Fruit fly (Drosophila melanogaster) whole organism, embryonic: ENCODE measurements around the gene Vps39.

ENCODE experiments used
- CG1024 ChIP-seq: fragments of 200-800 bp; sonication (Bioruptor generic); IDR thresholded peaks from 2 replicates; pipeline ENCODE4 v1.3.6; 2022; ENCODE audit warnings: missing biosample characterization, missing genetic modification characterization
- CG10366 ChIP-seq: fragments of 200-800 bp; sonication (Bioruptor generic); IDR thresholded peaks from 2 replicates; pipeline ENCODE4 v1.3.6; 2022; ENCODE audit warnings: missing biosample characterization, missing genetic modification characterization
- CG10431 ChIP-seq: fragments of 200-800 bp; sonication (Bioruptor generic); optimal IDR thresholded peaks from 3 replicates; lab custom pipeline; 2018; ENCODE audit warnings: missing biosample characterization, mild to moderate bottlenecking, missing genetic modification characterization
- CG10979 ChIP-seq: fragments of 200-800 bp; sonication (Bioruptor generic); optimal IDR thresholded peaks from 2 replicates; lab custom pipeline; 2018; ENCODE audit warnings: missing biosample characterization, mild to moderate bottlenecking, missing genetic modification characterization, moderate library complexity
- CG11456 ChIP-seq: fragments of 200-800 bp; sonication (Bioruptor generic); IDR thresholded peaks from 3 replicates; pipeline ENCODE4 v1.3.6; 2022; ENCODE audit warnings: missing biosample characterization, missing genetic modification characterization
- CG12942 ChIP-seq: fragments of 200-800 bp; sonication (Bioruptor generic); optimal IDR thresholded peaks from 3 replicates; lab custom pipeline; 2016; ENCODE audit warnings: missing biosample characterization, missing genetic modification characterization
- CG14667 ChIP-seq: fragments of 200-800 bp; sonication (Bioruptor generic); IDR thresholded peaks from 2 replicates; pipeline ENCODE4 v1.3.6; 2022; ENCODE audit warnings: missing biosample characterization, missing genetic modification characterization
- CG14860 ChIP-seq: fragments of 200-800 bp; sonication (Bioruptor generic); IDR thresholded peaks from 3 replicates; pipeline ENCODE4 v1.3.6; 2022; ENCODE audit warnings: missing biosample characterization, missing genetic modification characterization; ENCODE audit not compliant: partially characterized antibody
- CG15514 ChIP-seq: fragments of 200-800 bp; sonication (Bioruptor generic); optimal IDR thresholded peaks from 3 replicates; lab custom pipeline; 2017; ENCODE audit warnings: missing biosample characterization, missing genetic modification characterization, mild to moderate bottlenecking, moderate library complexity, missing genetic modification reagents
- CG16863 ChIP-seq: fragments of 200-800 bp; sonication (Bioruptor generic); optimal IDR thresholded peaks from 3 replicates; lab custom pipeline; 2016; ENCODE audit warnings: missing biosample characterization, missing genetic modification characterization
- CG17328 ChIP-seq: fragments of 200-800 bp; sonication (Bioruptor generic); IDR thresholded peaks from 2 replicates; pipeline ENCODE4 v1.3.6; 2022; ENCODE audit warnings: missing biosample characterization, missing genetic modification characterization
- CG17385 ChIP-seq: fragments of 200-800 bp; sonication (Bioruptor generic); optimal IDR thresholded peaks from 3 replicates; lab custom pipeline; 2018; ENCODE audit warnings: missing biosample characterization, mild to moderate bottlenecking, missing genetic modification characterization
- CG17568 ChIP-seq: fragments of 200-800 bp; sonication (Bioruptor generic); optimal IDR thresholded peaks from 2 replicates; lab custom pipeline; 2018; ENCODE audit warnings: missing biosample characterization, mild to moderate bottlenecking, missing genetic modification characterization, moderate library complexity
- CG2712 ChIP-seq: fragments of 200-800 bp; optimal IDR thresholded peaks from 3 replicates; lab custom pipeline; 2019; ENCODE audit warnings: missing biosample characterization, mild to moderate bottlenecking, missing genetic modification characterization, moderate library complexity
- CG34376 ChIP-seq: fragments of 200-800 bp; sonication (Bioruptor generic); optimal IDR thresholded peaks from 2 replicates; lab custom pipeline; 2018; ENCODE audit warnings: missing biosample characterization, mild to moderate bottlenecking, missing genetic modification characterization
- CG3838 ChIP-seq: fragments of 200-800 bp; sonication (Bioruptor generic); optimal IDR thresholded peaks from 3 replicates; lab custom pipeline; 2016; ENCODE audit warnings: missing biosample characterization, missing genetic modification characterization
- CG4282 ChIP-seq: fragments of 200-800 bp; sonication (Bioruptor generic); optimal IDR thresholded peaks from 2 replicates; lab custom pipeline; 2016; ENCODE audit warnings: missing biosample characterization, missing genetic modification characterization
- CG4404 ChIP-seq: fragments of 200-800 bp; sonication (Bioruptor generic); IDR thresholded peaks from 2 replicates; pipeline ENCODE4 v1.3.6; 2022; ENCODE audit warnings: missing biosample characterization, missing genetic modification characterization
- CG5180 ChIP-seq: fragments of 200-800 bp; sonication (Bioruptor generic); optimal IDR thresholded peaks from 3 replicates; lab custom pipeline; 2017; ENCODE audit warnings: missing biosample characterization, missing genetic modification characterization, mild to moderate bottlenecking, moderate library complexity, missing genetic modification reagents
- CG5245 ChIP-seq: fragments of 200-800 bp; sonication (Bioruptor generic); optimal IDR thresholded peaks from 3 replicates; lab custom pipeline; 2016; ENCODE audit warnings: missing biosample characterization, missing genetic modification characterization
- CG6689 ChIP-seq: fragments of 200-800 bp; sonication (Bioruptor generic); IDR thresholded peaks from 2 replicates; pipeline ENCODE4 v1.3.6; 2022; ENCODE audit warnings: missing biosample characterization, missing genetic modification characterization
- CG7372 ChIP-seq: fragments of 200-800 bp; sonication (Bioruptor generic); IDR thresholded peaks from 2 replicates; pipeline ENCODE4 v1.3.6; 2022; ENCODE audit warnings: missing biosample characterization, missing genetic modification characterization
- CG7745 ChIP-seq: fragments of 200-800 bp; sonication (Bioruptor generic); optimal IDR thresholded peaks from 2 replicates; lab custom pipeline; 2018; ENCODE audit warnings: missing biosample characterization, mild to moderate bottlenecking, missing genetic modification characterization, moderate library complexity
- D ChIP-seq, 2 experiments: fragments of 200-800 bp in 1 of 2; fragments of >200 bp in 1 of 2; sonication (Bioruptor generic) in 1 of 2; optimal IDR thresholded peaks; 2 replicates in 1 of 2; 3 replicates in 1 of 2; lab custom pipeline; 2017; ENCODE audit warnings: mild to moderate bottlenecking in 1 of 2, missing biosample characterization in 1 of 2, missing genetic modification characterization in 1 of 2, missing genetic modification reagents in 1 of 2
- Doc2 ChIP-seq: fragments of 200-800 bp; sonication (Bioruptor generic); IDR thresholded peaks from 2 replicates; pipeline ENCODE4 v1.3.6; 2022; ENCODE audit warnings: missing biosample characterization, missing genetic modification characterization
- ERR ChIP-seq: fragments of 200-800 bp; sonication (Bioruptor generic); optimal IDR thresholded peaks from 2 replicates; lab custom pipeline; 2016; ENCODE audit warnings: missing biosample characterization, missing genetic modification characterization
- Hsf ChIP-seq: fragments of 200-800 bp; sonication (Bioruptor generic); optimal IDR thresholded peaks from 3 replicates; lab custom pipeline; 2016; ENCODE audit warnings: missing biosample characterization, missing genetic modification characterization
- Lhr ChIP-seq: fragments of 200-800 bp; sonication (Bioruptor generic); optimal IDR thresholded peaks from 3 replicates; lab custom pipeline; 2017; ENCODE audit warnings: mild to moderate bottlenecking, missing biosample characterization, missing genetic modification reagents, missing genetic modification characterization
- MBD-R2 ChIP-seq: fragments of 200-800 bp; sonication (Bioruptor generic); IDR thresholded peaks from 2 replicates; pipeline ENCODE4 v1.3.6; 2022; ENCODE audit warnings: missing biosample characterization, missing genetic modification characterization
- Mes4 ChIP-seq: fragments of 200-800 bp; sonication (Bioruptor generic); optimal IDR thresholded peaks from 2 replicates; lab custom pipeline; 2016; ENCODE audit warnings: missing biosample characterization, missing genetic modification characterization
- Nf-YC ChIP-seq: fragments of 200-800 bp; optimal IDR thresholded peaks from 3 replicates; lab custom pipeline; 2019; ENCODE audit warnings: missing biosample characterization, mild to moderate bottlenecking, missing genetic modification characterization, moderate library complexity
- Vsx1 ChIP-seq: fragments of 200-800 bp; sonication (Bioruptor generic); optimal IDR thresholded peaks from 2 replicates; lab custom pipeline; 2017; ENCODE audit warnings: missing biosample characterization, mild to moderate bottlenecking, missing genetic modification characterization, missing genetic modification reagents
- aop ChIP-seq: fragments of 200-800 bp; sonication (Bioruptor generic); IDR thresholded peaks from 2 replicates; pipeline ENCODE4 v1.3.6; 2022; ENCODE audit warnings: missing biosample characterization, missing genetic modification characterization
- bab2 ChIP-seq: fragments of 200-800 bp; sonication (Bioruptor generic); optimal IDR thresholded peaks from 2 replicates; lab custom pipeline; 2016; ENCODE audit warnings: missing biosample characterization, missing genetic modification characterization
- bcd ChIP-seq: fragments of 200-800 bp; sonication (Bioruptor generic); optimal IDR thresholded peaks from 2 replicates; lab custom pipeline; 2017; ENCODE audit warnings: missing biosample characterization, mild to moderate bottlenecking, missing genetic modification characterization
- bsh ChIP-seq, 2 experiments: fragments of 200-800 bp; sonication (Bioruptor generic); optimal IDR thresholded peaks; 2 replicates each; lab custom pipeline; 2017 to 2018; ENCODE audit warnings: mild to moderate bottlenecking in 2 of 2, missing biosample characterization in 2 of 2, missing genetic modification characterization in 2 of 2, moderate library complexity in 1 of 2
- dpn ChIP-seq, 2 experiments: fragments of 200-800 bp; sonication (Bioruptor generic); optimal IDR thresholded peaks; 3 replicates each; lab custom pipeline; 2016; ENCODE audit warnings: missing biosample characterization in 2 of 2, missing genetic modification characterization in 2 of 2
- esg ChIP-seq: fragments of 200-800 bp; sonication (Bioruptor generic); conservative IDR thresholded peaks from 2 replicates; pipeline ENCODE4 v1.3.6; 2022; ENCODE audit warnings: missing biosample characterization, missing genetic modification characterization
- gfzf ChIP-seq: fragments of 200-800 bp; sonication (Bioruptor generic); optimal IDR thresholded peaks from 2 replicates; lab custom pipeline; 2016; ENCODE audit warnings: missing biosample characterization, mild to moderate bottlenecking, missing genetic modification characterization, moderate library complexity
- hkb ChIP-seq, 2 experiments: fragments of 200-800 bp in 1 of 2; fragments of >200 bp in 1 of 2; sonication (Bioruptor generic) in 1 of 2; IDR thresholded peaks in 1 of 2; optimal IDR thresholded peaks in 1 of 2; 2 replicates each; pipeline versions ENCODE4 v1.3.6 to Lab custom; 2017 to 2022; ENCODE audit warnings: missing biosample characterization in 1 of 2, missing genetic modification characterization in 1 of 2
- nerfin-2 ChIP-seq: fragments of 200-800 bp; sonication (Bioruptor generic); IDR thresholded peaks from 2 replicates; pipeline ENCODE4 v1.3.6; 2022; ENCODE audit warnings: missing biosample characterization, missing genetic modification characterization; ENCODE audit not compliant: partially characterized antibody
- org-1 ChIP-seq: fragments of 200-800 bp; sonication (Bioruptor generic); optimal IDR thresholded peaks from 2 replicates; lab custom pipeline; 2017; ENCODE audit warnings: missing biosample characterization, missing genetic modification characterization
- ro ChIP-seq: fragments of 200-800 bp; sonication (Bioruptor generic); IDR thresholded peaks from 2 replicates; pipeline ENCODE4 v1.3.6; 2022; ENCODE audit warnings: missing biosample characterization, missing genetic modification characterization
- schlank ChIP-seq: fragments of 200-800 bp; sonication (Bioruptor generic); optimal IDR thresholded peaks from 2 replicates; lab custom pipeline; 2018; ENCODE audit warnings: missing biosample characterization, mild to moderate bottlenecking, missing genetic modification characterization
- sim ChIP-seq: fragments of 200-800 bp; sonication (Bioruptor generic); IDR thresholded peaks from 2 replicates; pipeline ENCODE4 v1.3.6; 2022; ENCODE audit warnings: missing biosample characterization, missing genetic modification characterization
- tap ChIP-seq: fragments of 200-800 bp; optimal IDR thresholded peaks from 3 replicates; lab custom pipeline; 2019; ENCODE audit warnings: missing biosample characterization, mild to moderate bottlenecking, missing genetic modification characterization, moderate library complexity
- yki ChIP-seq: fragments of >200 bp; optimal IDR thresholded peaks from 3 replicates; lab custom pipeline; 2018

Vps39 gene

DNA sequence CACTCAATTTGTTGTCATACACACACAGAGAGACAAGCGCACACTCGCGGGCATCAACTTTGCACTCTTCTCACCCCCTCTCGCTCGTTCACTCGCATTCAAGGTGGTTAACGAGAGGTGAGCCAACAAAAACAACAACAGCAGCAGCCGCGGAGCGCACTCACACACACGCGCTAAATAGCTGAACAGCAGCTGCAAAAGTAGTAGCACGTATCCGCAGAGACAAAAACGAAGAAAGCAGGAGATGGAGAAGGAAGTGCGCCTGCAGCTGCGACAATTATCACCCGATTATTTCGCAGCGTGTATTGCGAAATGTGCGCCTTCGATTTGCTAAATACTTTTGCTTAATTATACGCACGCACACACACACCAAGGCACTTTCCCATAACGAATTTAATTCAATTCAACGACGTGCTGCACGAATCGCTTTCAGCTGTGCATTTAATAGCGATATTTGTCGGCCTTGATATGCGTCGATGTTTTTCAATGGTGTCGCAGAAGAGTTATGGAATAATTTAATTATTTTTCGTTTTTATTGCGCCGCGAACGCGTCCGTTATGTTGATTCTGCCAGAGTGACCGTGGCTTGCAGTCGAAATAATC lies 24.2 kb upstream of the Vps39 start (continued):
- TF ChIP-seq tap (tag; lab: Kevin White, UChicago) (no peak), bsh (GFP tag; optimal IDR thresholded peaks at IDR 0.05; lab: Kevin White, UChicago) (peak in 1 of 2 experiments; percentile 4), bcd (GFP tag; lab: Kevin White, UChicago) (peak; percentile 38), Nf-YC (tag; lab: Kevin White, UChicago) (no peak), aop (no peak), CG16863 (no peak), CG34376 (peak; percentile 50), esg (GFP tag; lab: Robert Waterston, UW) (no peak), CG17385 (GFP tag; lab: Kevin White, UChicago) (peak; percentile 22), CG10366 (no peak), CG14860 (GFP tag; lab: Robert Waterston, UW) (peak; percentile 29; the same call in 1 of the 3 replicates), Hsf (GFP tag; lab: Kevin White, UChicago) (no peak)

- TF ChIP-seq CG4282 (GFP tag; lab: Kevin White, UChicago) (no peak), CG14667 (no peak), CG17568 (GFP tag; lab: Kevin White, UChicago) (no peak), Vsx1 (no peak), CG6689 (GFP tag; lab: Robert Waterston, UW) (no peak), CG2712 (tag; lab: Kevin White, UChicago) (peak; percentile 29), gfzf (no peak), schlank (tag; lab: Kevin White, UChicago) (no peak), yki (lab: Kevin White, UChicago) (no peak), CG10431 (GFP tag; lab: Kevin White, UChicago) (no peak), MBD-R2 (GFP tag; lab: Robert Waterston, UW) (no peak), D (optimal IDR thresholded peaks at IDR 0.05; lab: Kevin White, UChicago) (no peak), D (GFP tag; optimal IDR thresholded peaks at IDR 0.05; lab: Kevin White, UChicago) (no peak), CG7745 (tag; lab: Kevin White, UChicago) (no peak), ro (GFP tag; lab: Robert Waterston, UW) (no peak), CG4404 (GFP tag; lab: Robert Waterston, UW) (no peak), CG15514 (GFP tag; lab: Kevin White, UChicago) (no peak), CG17328 (GFP tag; lab: Robert Waterston, UW) (0 out of 2 replicates have a peak, but pooled peaks have one; percentile 27), bab2 (GFP tag; lab: Kevin White, UChicago) (no peak), Lhr (GFP tag; lab: Kevin White, UChicago) (no peak), CG3838 (GFP tag; lab: Kevin White, UChicago) (no peak), CG5180 (GFP tag; lab: Kevin White, UChicago) (no peak), hkb (optimal IDR thresholded peaks at IDR 0.05; lab: Kevin White, UChicago) (no peak), hkb (GFP tag; IDR thresholded peaks at IDR 0.05; lab: Robert Waterston, UW) (0 out of 2 replicates have a peak, but pooled peaks have one; percentile 7), CG11456 (GFP tag; lab: Robert Waterston, UW) (no peak), sim (no peak), Mes4 (GFP tag; lab: Kevin White, UChicago) (peak; percentile 5), CG1024 (GFP tag; lab: Robert Waterston, UW) (no peak), CG10979 (tag; lab: Kevin White, UChicago) (peak; percentile 4), org-1 (GFP tag; lab: Kevin White, UChicago) (no peak), dpn (GFP tag; optimal IDR thresholded peaks at IDR 0.05; lab: Kevin White, UChicago) (no peak), CG7372 (GFP tag; lab: Robert Waterston, UW) (no peak), CG12942 (GFP tag; lab: Kevin White, UChicago) (no peak), CG5245 (GFP tag; lab: Kevin White, UChicago) (no peak), ERR (GFP tag; lab: Kevin White, UChicago) (no peak), nerfin-2 (GFP tag; lab: Robert Waterston, UW) (no peak), Doc2 (GFP tag; lab: Robert Waterston, UW) (no peak)
Measured at dm6 chr3R:18297444-18298297, 23.4 kb upstream of the Vps39 start.
